Fruit fly (Drosophila melanogaster) whole organism: ENCODE data around the gene PH4alphaPV.

Experiments
- CG8478 ChIP-seq: fragments of >200 bp; optimal IDR thresholded peaks from 2 replicates; lab custom pipeline; 2018; ENCODE audit warnings: inconsistent platforms
- Dll ChIP-seq: fragments of >200 bp; optimal IDR thresholded peaks from 2 replicates; lab custom pipeline; 2017
- EcR ChIP-seq, 2 experiments: fragments of >200 bp; optimal IDR thresholded peaks; 2 replicates each; lab custom pipeline; 2017; ENCODE audit warnings: missing biosample characterization in 2 of 2, missing genetic modification characterization in 2 of 2, missing genetic modification reagents in 2 of 2
- pan ChIP-seq: fragments of >200 bp; optimal IDR thresholded peaks from 2 replicates; lab custom pipeline; 2017
- psq ChIP-seq: fragments of >200 bp; optimal IDR thresholded peaks from 2 replicates; lab custom pipeline; 2017
- usp ChIP-seq: fragments of >200 bp; optimal IDR thresholded peaks from 2 replicates; lab custom pipeline; 2017; ENCODE audit warnings: missing biosample characterization, missing genetic modification characterization, mixed read lengths

dm6 chr3R:30621806-30622205 is 26.5 kb downstream of the PH4alphaPV start, which contains the start of gene CG44954:
- TF ChIP-seq CG8478 (no peak), Dll (lab: Kevin White, UChicago) (no peak), psq (lab: Kevin White, UChicago) (no peak), pan (lab: Kevin White, UChicago) (no peak), usp (GFP tag; lab: Kevin White, UChicago) (no peak), EcR (GFP tag; optimal IDR thresholded peaks at IDR 0.05; lab: Kevin White, UChicago) (no peak)
